Worm (Caenorhabditis elegans) whole organism, mixed stage, embryonic: ENCODE results near the gene ephx-1.

Source experiments
- ceh-43 ChIP-seq: fragments of 200-800 bp; sonication (Bioruptor generic); optimal IDR thresholded peaks from 2 replicates; lab custom pipeline; 2018; ENCODE audit warnings: mild to moderate bottlenecking, missing genetic modification characterization, moderate library complexity, missing compliant biosample characterization
- ceh-83 ChIP-seq: fragments of 200-800 bp; sonication (Bioruptor generic); optimal IDR thresholded peaks from 2 replicates; lab custom pipeline; 2018; ENCODE audit warnings: mild to moderate bottlenecking, missing genetic modification characterization, missing compliant biosample characterization
- cnd-1 ChIP-seq: fragments of 200-800 bp; sonication (Bioruptor generic); optimal IDR thresholded peaks from 2 replicates; lab custom pipeline; 2018; ENCODE audit warnings: mild to moderate bottlenecking, missing genetic modification characterization, missing compliant biosample characterization
- flh-1 ChIP-seq: fragments of 200-800 bp; sonication (Bioruptor generic); optimal IDR thresholded peaks from 2 replicates; lab custom pipeline; 2018; ENCODE audit warnings: mild to moderate bottlenecking, missing genetic modification characterization, moderate library complexity, missing compliant biosample characterization
- lin-13 ChIP-seq: fragments of 150-350 bp; optimal IDR thresholded peaks from 2 replicates; lab custom pipeline; 2014; ENCODE audit warnings: missing biosample characterization, missing genetic modification characterization
- lin-32 ChIP-seq: fragments of 200-800 bp; sonication (Bioruptor generic); optimal IDR thresholded peaks from 2 replicates; lab custom pipeline; 2018; ENCODE audit warnings: mild to moderate bottlenecking, missing genetic modification characterization, missing compliant biosample characterization
- lsy-2 ChIP-seq: fragments of 150-350 bp; optimal IDR thresholded peaks from 2 replicates; lab custom pipeline; 2014; ENCODE audit warnings: missing biosample characterization, missing genetic modification characterization
- mls-2 ChIP-seq: sonication (generic microtip); optimal IDR thresholded peaks from 2 replicates; lab custom pipeline; 2016; ENCODE audit warnings: mild to moderate bottlenecking, missing genetic modification characterization, moderate library complexity, missing compliant biosample characterization
- nhr-12 ChIP-seq: fragments of 150-350 bp; optimal IDR thresholded peaks from 2 replicates; lab custom pipeline; 2014; ENCODE audit warnings: missing biosample characterization, missing genetic modification characterization
- nhr-2 ChIP-seq: fragments of 150-350 bp; optimal IDR thresholded peaks from 2 replicates; lab custom pipeline; 2014; ENCODE audit warnings: missing biosample characterization, missing genetic modification characterization
- nhr-237 ChIP-seq: fragments of 150-350 bp; optimal IDR thresholded peaks from 2 replicates; lab custom pipeline; 2014; ENCODE audit warnings: missing biosample characterization, missing genetic modification characterization
- nhr-76 ChIP-seq: sonication (generic microtip); optimal IDR thresholded peaks from 2 replicates; lab custom pipeline; 2017; ENCODE audit warnings: missing biosample characterization, missing genetic modification characterization
- pha-4 ChIP-seq: fragments of 150-350 bp; optimal IDR thresholded peaks from 2 replicates; lab custom pipeline; 2018; ENCODE audit warnings: missing biosample characterization, missing genetic modification reagents, missing genetic modification characterization
- snpc-4 ChIP-seq: fragments of 150-350 bp; optimal IDR thresholded peaks from 2 replicates; lab custom pipeline; 2014; ENCODE audit warnings: missing biosample characterization, missing genetic modification characterization
- unc-120 ChIP-seq: sonication (generic microtip); optimal IDR thresholded peaks from 2 replicates; lab custom pipeline; 2017; ENCODE audit warnings: missing genetic modification characterization, missing compliant biosample characterization; ENCODE audit not compliant: poor library complexity, severe bottlenecking
- unc-39 ChIP-seq: fragments of 150-350 bp; optimal IDR thresholded peaks from 2 replicates; lab custom pipeline; 2014; ENCODE audit warnings: missing biosample characterization, missing genetic modification characterization
- unc-62 ChIP-seq: fragments of 150-350 bp; optimal IDR thresholded peaks from 2 replicates; lab custom pipeline; 2014; ENCODE audit warnings: missing biosample characterization, missing genetic modification reagents, missing genetic modification characterization
- ztf-11 ChIP-seq: fragments of 150-350 bp; optimal IDR thresholded peaks from 2 replicates; lab custom pipeline; 2014; ENCODE audit warnings: missing biosample characterization, missing genetic modification characterization

ephx-1 gene

DNA sequence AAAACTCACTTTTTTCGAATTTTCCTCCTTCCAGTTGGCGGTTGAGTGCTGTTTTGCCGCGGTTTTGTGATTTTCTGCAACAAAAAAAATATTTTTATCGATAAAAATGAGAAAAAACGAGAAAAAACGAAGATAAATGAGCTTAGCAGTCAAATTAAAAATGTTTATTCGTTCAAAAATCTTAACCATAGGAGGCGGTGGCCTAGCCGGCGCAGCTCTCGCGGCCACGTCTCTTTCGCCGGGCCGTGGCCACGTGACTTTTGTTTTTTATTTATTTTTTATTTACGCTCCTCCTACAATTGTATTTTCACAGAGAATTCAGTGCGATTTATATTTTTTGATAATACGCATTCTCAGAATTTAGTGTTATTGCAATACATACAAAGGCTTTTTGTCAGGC lies 45.0 kb downstream of the ephx-1 start:
- peak; percentile 13 for TF ChIP-seq lsy-2

- TF ChIP-seq ceh-43 (no peak), nhr-12 (tag; lab: Kevin White, UChicago) (no peak), flh-1 (no peak)
Observed at ce11 chrII:4062477-4062876, 57.8 kb downstream of the ephx-1 start, which contains the start of gene gadr-4. gadr-4 (minus strand) TSS chrII:4062577.

ce11 chrII:4063997-4064396 lies 59.3 kb downstream of the ephx-1 start, which contains the start of gene fbxb-118:
fbxb-118 (minus strand) TSS chrII:4064097.
- TF ChIP-seq lin-32 (GFP tag; lab: Kevin White, UChicago): no peak
- TF ChIP-seq nhr-12 (tag; lab: Kevin White, UChicago): no peak
- TF ChIP-seq ztf-11 (tag; lab: Kevin White, UChicago): no peak
- no peak for TF ChIP-seq nhr-237 (tag; lab: Kevin White, UChicago)
- TF ChIP-seq cnd-1 (tag; lab: Kevin White, UChicago): no peak
- no peak for TF ChIP-seq pha-4 (tag; lab: Kevin White, UChicago)
- TF ChIP-seq ceh-43: no peak
- no peak for TF ChIP-seq ceh-83 (GFP tag; lab: Kevin White, UChicago)
- TF ChIP-seq unc-39 (tag; lab: Kevin White, UChicago): no peak
- TF ChIP-seq mls-2 (tag; lab: Kevin White, UChicago): no peak
- no peak for TF ChIP-seq lin-13
- TF ChIP-seq unc-120: no peak
- no peak for TF ChIP-seq flh-1
- no peak for TF ChIP-seq unc-62 (GFP tag; lab: Kevin White, UChicago)
- TF ChIP-seq nhr-2 (tag; lab: Kevin White, UChicago): no peak
- TF ChIP-seq snpc-4 (tag; lab: Kevin White, UChicago): no peak
- no peak for TF ChIP-seq nhr-76
